Worm (Caenorhabditis elegans): ENCODE data around the gene srbc-61.
"Not testable (repeated sequence)": the region's sequence is repeated elsewhere in the genome, so short reads cannot be mapped to it uniquely, and the experiment has no call there.

ce11 chrV:17456197-17456596 is 20.4 kb upstream of the srbc-61 start, which contains the start of gene srh-203:
- TF ChIP-seq efl-3 (GFP tag; optimal IDR thresholded peaks at IDR 0.05); nhr-19 (GFP tag; conservative IDR thresholded peaks at IDR 0.05): not testable (repeated sequence)
